Fruit fly (Drosophila melanogaster) whole organism, larva: ENCODE data around the gene Fmr1.

Source experiments
- noc ChIP-seq: fragments of 200-800 bp; sonication (Bioruptor generic); optimal IDR thresholded peaks from 3 replicates; lab custom pipeline; 2019; ENCODE audit warnings: missing biosample characterization, mild to moderate bottlenecking, missing genetic modification characterization, moderate library complexity

Fmr1 gene

dm6 chr3R:10066470-10066869 is 43.5 kb downstream of the Fmr1 start, which contains the start of gene CG33783:
Gene CG33783, plus strand, starts transcription at chr3R:10066770.
- TF ChIP-seq noc (tag; lab: Kevin White, UChicago): no peak

- TF ChIP-seq noc (tag; lab: Kevin White, UChicago): no peak
These were observed 46.2 kb downstream of the Fmr1 start, which contains the start of gene CG33631 for dm6 chr3R:10063707-10064106. Gene CG33631, plus strand, starts transcription at chr3R:10064007.

DNA sequence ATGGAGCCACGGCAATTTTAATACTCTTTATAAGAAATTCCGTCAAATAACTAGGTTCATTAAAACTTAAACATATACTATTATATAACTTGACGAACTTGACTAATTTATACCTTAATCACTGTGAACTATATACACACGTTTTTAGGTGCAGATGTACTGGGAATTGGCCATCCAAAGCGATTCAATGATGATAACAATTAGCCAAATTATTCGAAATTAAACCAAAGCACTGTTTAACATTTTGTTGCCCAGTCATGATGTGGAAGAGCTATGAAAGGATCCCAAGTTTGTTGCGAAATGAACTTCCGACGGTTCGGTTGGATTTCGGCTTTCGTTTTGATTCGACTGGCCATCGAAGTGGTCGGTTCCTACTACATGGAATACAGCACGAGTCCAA is 47.6 kb downstream of the Fmr1 start, which contains the start of gene CG33630:
TSS of gene CG33630 (plus strand) at position 301 of the 400 bp plus-strand sequence.
- no peak for TF ChIP-seq noc (tag; lab: Kevin White, UChicago)

dm6 chr3R:10059952-10060351 is 50.0 kb downstream of the Fmr1 start, which contains the start of gene Npc2c:
Gene Npc2c, plus strand, starts transcription at chr3R:10060252.
- no peak for TF ChIP-seq noc (tag; lab: Kevin White, UChicago)

- TF ChIP-seq noc (tag; lab: Kevin White, UChicago): peak; percentile 61
These were observed 50.6 kb downstream of the Fmr1 start for dm6 chr3R:10059358-10059757.

- TF ChIP-seq noc (tag; lab: Kevin White, UChicago): no peak
These were observed 53.3 kb downstream of the Fmr1 start for dm6 chr3R:10056647-10057046.

dm6 chr3R:10055951-10056350 is 54.0 kb downstream of the Fmr1 start, which contains the start of gene Npc2d:
Gene Npc2d, minus strand, starts transcription at chr3R:10056083.
- TF ChIP-seq noc (tag; lab: Kevin White, UChicago): no peak

DNA sequence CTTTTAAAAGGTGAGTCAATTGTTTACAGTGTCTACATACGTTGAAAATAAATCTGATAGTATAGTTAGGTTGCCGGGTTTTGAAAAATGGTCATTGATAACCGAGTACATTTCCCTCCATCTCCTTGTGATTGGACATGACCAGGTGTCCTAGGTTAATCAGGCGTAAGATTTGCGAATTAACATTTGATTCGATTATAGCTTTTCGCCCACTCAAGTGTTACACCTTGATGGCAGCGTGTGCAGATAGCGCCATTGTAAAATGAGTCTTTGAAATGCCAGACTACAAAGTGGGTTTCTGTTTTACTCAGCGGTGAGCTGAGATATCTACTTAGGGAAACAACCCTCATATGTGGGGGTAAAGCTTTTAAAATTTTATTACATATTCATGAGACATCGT is 54.9 kb downstream of the Fmr1 start:
- TF ChIP-seq noc (tag; lab: Kevin White, UChicago): no peak

DNA sequence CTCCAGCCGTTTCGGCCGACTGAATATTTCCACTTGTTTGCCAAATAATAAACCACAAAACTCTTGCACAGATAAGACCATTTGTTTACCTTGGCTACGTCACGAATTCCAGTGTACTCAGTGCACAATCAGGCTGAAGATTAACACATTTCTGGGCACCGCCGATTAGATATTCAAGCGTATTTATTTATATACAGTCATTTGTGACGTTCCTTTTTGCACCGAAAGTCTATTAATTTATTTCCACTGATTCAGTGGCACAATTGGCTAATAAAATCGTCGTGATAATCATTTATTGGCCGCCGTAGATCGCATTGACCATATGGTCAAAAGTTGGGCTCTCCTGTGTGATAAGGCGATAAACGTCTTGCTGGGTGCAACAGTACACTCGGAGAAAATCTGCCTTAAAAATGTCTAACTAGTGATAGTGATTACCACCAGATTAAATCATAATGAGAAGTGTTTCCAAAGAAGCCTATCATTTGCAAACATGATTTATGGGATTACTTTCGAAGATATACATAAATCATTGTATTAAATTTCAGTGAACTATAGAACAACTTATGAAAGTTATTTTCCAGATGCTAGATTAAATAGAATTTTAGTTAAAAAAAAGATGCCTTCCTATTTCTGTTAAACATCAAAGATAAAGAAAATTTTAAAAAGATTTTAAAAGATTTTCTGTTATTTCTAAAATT is 55.5 kb downstream of the Fmr1 start:
- TF ChIP-seq noc (tag; lab: Kevin White, UChicago): peak; percentile 88

DNA sequence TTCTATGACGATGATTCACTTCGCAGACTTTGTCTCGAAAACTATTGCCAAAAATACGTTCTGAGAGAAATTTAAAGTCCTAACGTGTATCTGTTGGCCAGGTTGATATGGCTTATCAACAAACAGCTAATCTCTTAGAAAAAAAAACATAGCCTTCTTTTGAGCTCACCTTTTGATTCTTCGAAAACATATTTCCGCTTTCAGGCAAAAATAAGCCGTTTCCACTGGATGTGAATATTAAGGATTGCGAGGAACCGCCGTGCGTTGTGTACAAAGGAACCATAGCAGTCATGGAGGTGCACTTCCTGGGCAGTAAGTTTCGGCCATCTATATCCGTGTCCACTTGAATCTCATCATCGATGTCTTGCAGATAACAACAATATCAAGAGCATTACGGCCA is 56.4 kb downstream of the Fmr1 start:
- TF ChIP-seq noc (tag; lab: Kevin White, UChicago): no peak

DNA sequence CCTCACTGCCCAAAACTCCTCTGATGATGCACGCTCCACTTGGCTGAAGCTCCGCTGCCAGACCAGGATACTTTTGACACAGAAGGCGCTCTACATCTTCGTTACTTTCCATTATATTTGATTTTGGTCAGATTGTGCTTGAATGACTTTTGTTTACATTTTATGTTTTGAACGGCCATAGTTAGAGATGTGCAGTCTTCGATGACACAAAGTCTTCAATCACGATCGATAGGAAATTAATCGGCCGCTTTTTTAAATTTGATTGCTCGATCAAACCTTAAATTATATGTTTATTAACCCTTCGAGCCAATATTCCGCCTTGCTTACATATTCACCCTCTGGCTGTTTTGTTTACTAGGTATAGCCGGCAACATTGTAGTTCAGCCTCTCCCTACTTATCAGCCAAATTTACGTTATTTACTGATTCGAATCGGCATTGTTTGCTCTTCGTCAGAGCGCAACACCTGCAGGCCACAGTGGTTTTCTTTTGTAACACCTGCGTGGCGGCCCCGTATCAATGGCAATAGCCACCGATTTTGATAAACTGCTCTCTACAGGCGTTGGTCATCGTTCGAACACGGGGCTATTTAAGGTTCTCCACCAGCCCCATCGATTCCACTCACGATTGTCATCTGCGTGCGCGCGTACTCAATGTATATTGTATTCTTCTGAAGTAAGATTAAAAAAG is 57.1 kb downstream of the Fmr1 start, which contains the start of the genes Fancl and Npc2e:
TSS of gene Fancl (minus strand) at position 175 of the 688 bp plus-strand sequence.
TSS of gene Npc2e (plus strand) at position 638 of the 688 bp plus-strand sequence.
- no peak for TF ChIP-seq noc (tag; lab: Kevin White, UChicago)
